Fruit fly (Drosophila melanogaster): ENCODE measurements around the gene CG31200.

DNA sequence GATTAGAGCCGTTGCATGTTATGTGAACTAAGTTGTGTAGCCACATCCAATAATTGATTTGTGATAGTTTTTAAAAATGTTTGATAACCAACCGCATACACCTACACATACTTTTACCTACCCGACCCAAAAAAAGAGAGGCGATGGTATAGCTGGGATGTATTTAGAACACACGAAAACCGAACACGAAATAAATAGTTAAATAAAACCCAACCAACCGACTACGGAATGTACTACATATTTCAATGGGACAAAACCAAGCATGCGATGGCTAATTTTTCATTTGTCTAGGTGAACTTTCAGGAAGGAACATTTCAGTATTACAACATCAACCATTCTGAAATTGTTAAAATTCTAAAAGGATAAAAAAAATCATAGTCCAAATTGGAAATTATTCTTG is 11.3 kb upstream of the CG31200 start, which contains the start of gene Syp:
- TF ChIP-seq CG1621 (tag; optimal IDR thresholded peaks at IDR 0.05), result no peak
- no peak for TF ChIP-seq CG16779 (tag; optimal IDR thresholded peaks at IDR 0.05)
- no peak for TF ChIP-seq CG32006 (GFP tag; optimal IDR thresholded peaks at IDR 0.05)
- TF ChIP-seq CG6276 (GFP tag; optimal IDR thresholded peaks at IDR 0.05), result no peak
- TF ChIP-seq fkh (GFP tag; optimal IDR thresholded peaks at IDR 0.05), result no peak
- no peak for TF ChIP-seq CG3032 (tag; optimal IDR thresholded peaks at IDR 0.05)
- TF ChIP-seq Blimp-1 (GFP tag; optimal IDR thresholded peaks at IDR 0.05), result no peak
- TF ChIP-seq eg (GFP tag; IDR thresholded peaks at IDR 0.05), result no peak
- TF ChIP-seq Gug (GFP tag; IDR thresholded peaks at IDR 0.05), result no peak
- no peak for TF ChIP-seq CG8632 (GFP tag; optimal IDR thresholded peaks at IDR 0.05)

Data from whole organism, prepupa.